Worm (Caenorhabditis elegans) whole organism, late embryonic: ENCODE results near the gene Y55B1AR.2.

Source experiments
- T23F11.4 ChIP-seq: fragments of 200-800 bp; sonication (Bioruptor generic); optimal IDR thresholded peaks from 2 replicates; lab custom pipeline; 2018; ENCODE audit warnings: mild to moderate bottlenecking, missing genetic modification characterization, missing compliant biosample characterization
- che-1 ChIP-seq: sonication (generic microtip); optimal IDR thresholded peaks from 2 replicates; lab custom pipeline; 2016; ENCODE audit warnings: mild to moderate bottlenecking, missing genetic modification characterization, missing compliant biosample characterization
- ets-4 ChIP-seq: sonication (generic microtip); optimal IDR thresholded peaks from 2 replicates; lab custom pipeline; 2016; ENCODE audit warnings: missing genetic modification characterization, missing compliant biosample characterization
- hlh-15 ChIP-seq: sonication (generic microtip); optimal IDR thresholded peaks from 2 replicates; lab custom pipeline; 2016; ENCODE audit warnings: missing genetic modification characterization, missing compliant biosample characterization
- hlh-30 ChIP-seq: sonication (generic microtip); optimal IDR thresholded peaks from 2 replicates; lab custom pipeline; 2017; ENCODE audit warnings: antibody characterized with exemption, missing genetic modification characterization, missing compliant biosample characterization; ENCODE audit not compliant: insufficient read depth
- lin-11 ChIP-seq: fragments of 200-800 bp; sonication (Bioruptor generic); optimal IDR thresholded peaks from 2 replicates; lab custom pipeline; 2018; ENCODE audit warnings: mild to moderate bottlenecking, missing genetic modification characterization, missing compliant biosample characterization
- nfya-1 ChIP-seq: sonication (generic microtip); optimal IDR thresholded peaks from 2 replicates; lab custom pipeline; 2017; ENCODE audit warnings: missing genetic modification characterization, mild to moderate bottlenecking, missing compliant biosample characterization, antibody characterized with exemption, moderate library complexity
- pat-9 ChIP-seq: fragments of 200-800 bp; sonication (Bioruptor generic); optimal IDR thresholded peaks from 2 replicates; lab custom pipeline; 2018; ENCODE audit warnings: mild to moderate bottlenecking, missing genetic modification characterization, moderate library complexity, missing compliant biosample characterization
- pha-4 ChIP-seq: fragments of 150-350 bp; optimal IDR thresholded peaks from 2 replicates; lab custom pipeline; 2018; ENCODE audit warnings: missing biosample characterization, missing genetic modification reagents, missing genetic modification characterization
- pqm-1 ChIP-seq: sonication (generic microtip); optimal IDR thresholded peaks from 2 replicates; lab custom pipeline; 2016; ENCODE audit warnings: missing genetic modification characterization, missing compliant biosample characterization
- pros-1 ChIP-seq: fragments of 150-350 bp; optimal IDR thresholded peaks from 2 replicates; lab custom pipeline; 2014; ENCODE audit warnings: missing biosample characterization, missing genetic modification reagents, missing genetic modification characterization
- tbx-2 ChIP-seq: sonication (generic microtip); optimal IDR thresholded peaks from 2 replicates; lab custom pipeline; 2016; ENCODE audit warnings: missing genetic modification characterization, missing compliant biosample characterization
- unc-86 ChIP-seq: sonication (generic microtip); optimal IDR thresholded peaks from 2 replicates; lab custom pipeline; 2016; ENCODE audit warnings: missing genetic modification characterization, missing compliant biosample characterization
- ztf-16 ChIP-seq: sonication (generic microtip); optimal IDR thresholded peaks from 2 replicates; lab custom pipeline; 2017; ENCODE audit warnings: missing genetic modification characterization, missing compliant biosample characterization

- no peak for TF ChIP-seq pros-1 (tag; lab: Kevin White, UChicago)
- TF ChIP-seq lin-11 (tag; lab: Kevin White, UChicago): no peak
- TF ChIP-seq nfya-1 (tag; lab: Kevin White, UChicago): no peak
- TF ChIP-seq che-1 (tag; lab: Kevin White, UChicago): no peak
- TF ChIP-seq pat-9 (tag; lab: Kevin White, UChicago): no peak
- TF ChIP-seq unc-86 (tag; lab: Kevin White, UChicago): no peak
- TF ChIP-seq pqm-1: no peak
- TF ChIP-seq pha-4 (tag; lab: Kevin White, UChicago): no peak
- no peak for TF ChIP-seq T23F11.4 (GFP tag; lab: Kevin White, UChicago)
- no peak for TF ChIP-seq tbx-2 (tag; lab: Kevin White, UChicago)
- no peak for TF ChIP-seq ztf-16 (tag; lab: Kevin White, UChicago)
- TF ChIP-seq ets-4 (tag; lab: Kevin White, UChicago): no peak
- TF ChIP-seq hlh-30: no peak
- no peak for TF ChIP-seq hlh-15 (tag; lab: Kevin White, UChicago)
Measured at ce11 chrIII:644660-645059, 46.1 kb upstream of the Y55B1AR.2 start.
